Fruit fly (Drosophila melanogaster): Measurements from ENCODE around the gene CG7029.

DNA sequence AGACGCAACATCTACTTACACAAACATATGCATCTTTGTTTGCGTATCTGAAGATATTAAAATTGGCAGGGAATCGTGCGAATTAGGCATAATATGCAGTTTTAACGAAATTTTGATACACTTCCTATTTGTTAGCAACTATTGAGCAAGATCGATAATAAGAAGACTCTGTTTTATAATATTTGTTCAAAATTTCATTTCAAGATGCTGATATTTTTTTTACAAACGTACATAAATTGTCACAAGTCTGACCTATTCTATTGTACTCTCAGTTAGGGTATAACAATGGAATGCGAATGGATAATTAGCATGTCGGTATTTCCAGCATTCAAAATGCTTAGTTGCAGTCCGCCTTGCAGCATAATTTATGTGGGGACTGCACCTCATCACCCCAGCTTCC, 22.8 kb upstream of the CG7029 start:
- TF ChIP-seq CTCF (optimal IDR thresholded peaks at IDR 0.05) (no peak), CG8478 (optimal IDR thresholded peaks at IDR 0.05) (no peak)

Measured in S2 (cell line).